Worm (Caenorhabditis elegans): ENCODE data around the gene elks-1.
"Not testable (repeated sequence)": the region's sequence is repeated elsewhere in the genome, so short reads cannot be mapped to it uniquely, and the experiment has no call there.

Gene elks-1

ce11 chrIV:3368638-3369247 lies 18.9 kb upstream of the elks-1 start, which contains the start of gene vha-19:
vha-19 (plus strand) TSS chrIV:3369197.
- no peak for TF ChIP-seq unc-62 (GFP tag; optimal IDR thresholded peaks at IDR 0.05)

ce11 chrIV:3363784-3364183 lies 14.0 kb upstream of the elks-1 start:
- no peak for TF ChIP-seq unc-62 (GFP tag; optimal IDR thresholded peaks at IDR 0.05)

ce11 chrIV:3363221-3363620 lies 13.4 kb upstream of the elks-1 start, which contains the start of gene Y55H10A.2:
Y55H10A.2 (plus strand) TSS chrIV:3363521.
- no peak for TF ChIP-seq unc-62 (GFP tag; optimal IDR thresholded peaks at IDR 0.05)

- TF ChIP-seq unc-62 (GFP tag; optimal IDR thresholded peaks at IDR 0.05), result no peak
Measured at ce11 chrIV:3354757-3355156, 4.9 kb upstream of the elks-1 start, which contains the start of gene F42A6.1. F42A6.1 (plus strand) TSS chrIV:3355057.

- no peak for TF ChIP-seq unc-62 (GFP tag; optimal IDR thresholded peaks at IDR 0.05)
Measured at ce11 chrIV:3352019-3352418, 2.2 kb upstream of the elks-1 start.

- no peak for TF ChIP-seq unc-62 (GFP tag; optimal IDR thresholded peaks at IDR 0.05)
Measured at ce11 chrIV:3348334-3348733, 1.5 kb downstream of the elks-1 start.

ce11 chrIV:3345484-3345883 lies 4.3 kb downstream of the elks-1 start:
- no peak for TF ChIP-seq unc-62 (GFP tag; optimal IDR thresholded peaks at IDR 0.05)

- no peak for TF ChIP-seq unc-62 (GFP tag; optimal IDR thresholded peaks at IDR 0.05)
Measured at ce11 chrIV:3341170-3341569, 8.7 kb downstream of the elks-1 start, which contains the start of gene F42A6.2. F42A6.2 (plus strand) TSS chrIV:3341470.

- TF ChIP-seq unc-62 (GFP tag; optimal IDR thresholded peaks at IDR 0.05), result no peak
Measured at ce11 chrIV:3338676-3339075, 11.2 kb downstream of the elks-1 start, which contains the start of gene hrpa-1. hrpa-1 (minus strand) TSS chrIV:3338867.

ce11 chrIV:3338176-3338575 lies 11.7 kb downstream of the elks-1 start:
- TF ChIP-seq unc-62 (GFP tag; optimal IDR thresholded peaks at IDR 0.05), result no peak

- no peak for TF ChIP-seq unc-62 (GFP tag; optimal IDR thresholded peaks at IDR 0.05)
Measured at ce11 chrIV:3337275-3337674, 12.6 kb downstream of the elks-1 start.

- TF ChIP-seq unc-62 (GFP tag; optimal IDR thresholded peaks at IDR 0.05), result no peak
Measured at ce11 chrIV:3336585-3336984, 13.2 kb downstream of the elks-1 start, which contains the start of gene F42A6.6. F42A6.6 (minus strand) TSS chrIV:3336873.

- TF ChIP-seq unc-62 (GFP tag; optimal IDR thresholded peaks at IDR 0.05), result not testable (repeated sequence)
Measured at ce11 chrIV:3331758-3332157, 18.1 kb downstream of the elks-1 start, which contains the start of gene F42A6.5. F42A6.5 (minus strand) TSS chrIV:3331858.

ce11 chrIV:3311243-3311642 lies 38.6 kb downstream of the elks-1 start, which contains the start of gene zip-11:
zip-11 (plus strand) TSS chrIV:3311276.
- TF ChIP-seq unc-62 (GFP tag; optimal IDR thresholded peaks at IDR 0.05), result no peak

ce11 chrIV:3310662-3311219 lies 39.1 kb downstream of the elks-1 start:
- no peak for TF ChIP-seq unc-62 (GFP tag; optimal IDR thresholded peaks at IDR 0.05)

- TF ChIP-seq unc-62 (GFP tag; optimal IDR thresholded peaks at IDR 0.05), result no peak
Measured at ce11 chrIV:3308885-3309284, 40.9 kb downstream of the elks-1 start.

ce11 chrIV:3307463-3307862 lies 42.4 kb downstream of the elks-1 start, which contains the start of gene W08E12.9:
W08E12.9 (minus strand) TSS chrIV:3307563.
- no peak for TF ChIP-seq unc-62 (GFP tag; optimal IDR thresholded peaks at IDR 0.05)
